Worm (Caenorhabditis elegans) whole organism, early embryonic: ENCODE measurements around the gene mcat-1.

ENCODE experiments used
- B0310.2 ChIP-seq: sonication (generic microtip); optimal IDR thresholded peaks from 2 replicates; lab custom pipeline; 2016; ENCODE audit warnings: mild to moderate bottlenecking, missing genetic modification characterization, missing compliant biosample characterization
- F13C5.2 ChIP-seq: sonication (generic microtip); optimal IDR thresholded peaks from 2 replicates; lab custom pipeline; 2017; ENCODE audit warnings: mild to moderate bottlenecking, missing genetic modification characterization, inconsistent platforms, missing compliant biosample characterization
- aly-1 ChIP-seq: sonication (generic microtip); optimal IDR thresholded peaks from 2 replicates; lab custom pipeline; 2016; ENCODE audit warnings: missing genetic modification characterization, missing compliant biosample characterization
- ama-1 ChIP-seq: fragments of 150-350 bp; optimal IDR thresholded peaks from 2 replicates; lab custom pipeline; 2014
- ceh-13 ChIP-seq: fragments of 200-800 bp; sonication (Bioruptor generic); optimal IDR thresholded peaks from 2 replicates; lab custom pipeline; 2018; ENCODE audit warnings: mild to moderate bottlenecking, missing genetic modification characterization, missing compliant biosample characterization
- ceh-36 ChIP-seq: sonication (generic microtip); optimal IDR thresholded peaks from 2 replicates; lab custom pipeline; 2016; ENCODE audit warnings: missing genetic modification characterization, inconsistent platforms, missing compliant biosample characterization
- ets-7 ChIP-seq: sonication (generic microtip); optimal IDR thresholded peaks from 2 replicates; lab custom pipeline; 2016; ENCODE audit warnings: missing genotype, missing genetic modification characterization, missing compliant biosample characterization
- flt-1 ChIP-seq: fragments of 200-800 bp; sonication (Bioruptor generic); IDR thresholded peaks from 2 replicates; pipeline ENCODE4 v1.3.6; 2022; ENCODE audit warnings: missing genetic modification characterization, missing compliant biosample characterization
- hmbx-1 ChIP-seq: sonication (generic microtip); optimal IDR thresholded peaks from 2 replicates; lab custom pipeline; 2016; ENCODE audit warnings: mild to moderate bottlenecking, missing genetic modification characterization, missing compliant biosample characterization
- hmg-4 ChIP-seq: fragments of 200-800 bp; sonication (Bioruptor generic); optimal IDR thresholded peaks from 2 replicates; lab custom pipeline; 2018; ENCODE audit warnings: mild to moderate bottlenecking, missing genetic modification characterization, missing compliant biosample characterization
- hnd-1 ChIP-seq: sonication (generic microtip); optimal IDR thresholded peaks from 2 replicates; lab custom pipeline; 2016; ENCODE audit warnings: missing genetic modification characterization, missing compliant biosample characterization
- pes-1 ChIP-seq: fragments of 200-800 bp; sonication (Bioruptor generic); IDR thresholded peaks from 2 replicates; pipeline ENCODE4 v1.3.6; 2022; ENCODE audit warnings: missing genetic modification reagents, missing genetic modification characterization, missing compliant biosample characterization
- scrt-1 ChIP-seq: fragments of 200-800 bp; sonication (Bioruptor generic); IDR thresholded peaks from 2 replicates; pipeline ENCODE4 v1.3.6; 2022; ENCODE audit warnings: missing genetic modification characterization, missing compliant biosample characterization
- sea-1 ChIP-seq: fragments of 200-800 bp; sonication (Bioruptor generic); conservative IDR thresholded peaks from 2 replicates; pipeline ENCODE4 v1.3.6; 2022; ENCODE audit warnings: missing genetic modification characterization, missing compliant biosample characterization
- tbx-11 ChIP-seq: fragments of 200-800 bp; sonication (Bioruptor generic); IDR thresholded peaks from 2 replicates; pipeline ENCODE4 v1.3.6; 2022; ENCODE audit warnings: missing genetic modification characterization, missing compliant biosample characterization
- tbx-37 ChIP-seq: fragments of 200-800 bp; sonication (Bioruptor generic); conservative IDR thresholded peaks from 2 replicates; pipeline ENCODE4 v1.3.6; 2022; ENCODE audit warnings: missing genetic modification reagents, missing genetic modification characterization, missing compliant biosample characterization
- tra-4 ChIP-seq: sonication (generic microtip); optimal IDR thresholded peaks from 2 replicates; lab custom pipeline; 2017; ENCODE audit warnings: missing genetic modification characterization, missing compliant biosample characterization

Gene mcat-1

ce11 chrII:121121-121520 lies 29.8 kb upstream of the mcat-1 start, which contains the start of gene K10B4.3:
Gene K10B4.3 (minus strand): TSS chrII:121221.
- TF ChIP-seq ceh-13 (GFP tag; lab: Kevin White, UChicago) (no peak), ama-1 (lab: Kevin White, UChicago) (no peak), ets-7 (tag; lab: Kevin White, UChicago) (no peak), aly-1 (no peak), hmbx-1 (tag; lab: Kevin White, UChicago) (no peak), B0310.2 (tag; lab: Kevin White, UChicago) (no peak), tbx-11 (GFP tag; lab: Robert Waterston, UW) (no peak)

ce11 chrII:116916-117315 lies 25.6 kb upstream of the mcat-1 start, which contains the start of gene srt-54:
Gene srt-54 (plus strand): TSS chrII:117216.
- no peak for TF ChIP-seq B0310.2 (tag; lab: Kevin White, UChicago)
- TF ChIP-seq ets-7 (tag; lab: Kevin White, UChicago) = no peak
- no peak for TF ChIP-seq hmbx-1 (tag; lab: Kevin White, UChicago)
- no peak for TF ChIP-seq scrt-1 (GFP tag; lab: Robert Waterston, UW)
- no peak for TF ChIP-seq ama-1 (lab: Kevin White, UChicago)
- no peak for TF ChIP-seq tbx-11 (GFP tag; lab: Robert Waterston, UW)
- TF ChIP-seq F13C5.2 (tag; lab: Kevin White, UChicago) = no peak
- no peak for TF ChIP-seq hnd-1 (tag; lab: Kevin White, UChicago)
- no peak for TF ChIP-seq hmg-4 (GFP tag; lab: Kevin White, UChicago)
- TF ChIP-seq pes-1 = no peak
- TF ChIP-seq aly-1 = no peak

DNA sequence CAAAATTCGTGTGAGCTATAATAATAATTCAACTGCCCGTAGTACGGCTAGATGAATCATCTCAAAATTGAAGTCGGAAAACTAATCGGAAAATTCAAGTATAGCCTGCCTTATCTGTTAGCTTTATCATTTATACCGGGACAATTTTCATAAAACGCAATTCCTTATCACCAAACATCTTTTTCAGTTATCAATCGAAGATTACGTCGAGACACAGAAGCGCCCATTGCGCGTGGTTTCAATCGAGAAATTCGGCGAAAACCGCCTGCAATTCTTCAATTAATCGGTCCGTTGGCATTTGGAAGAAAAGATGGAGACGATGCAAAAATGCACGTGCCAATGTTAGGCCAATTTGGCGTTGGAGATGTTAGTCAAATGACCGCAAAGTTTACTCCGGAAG lies 20.9 kb upstream of the mcat-1 start:
- no peak for TF ChIP-seq ets-7 (tag; lab: Kevin White, UChicago)
- TF ChIP-seq flt-1 (GFP tag; lab: Robert Waterston, UW) = no peak
- no peak for TF ChIP-seq sea-1 (GFP tag; lab: Robert Waterston, UW)
- TF ChIP-seq scrt-1 (GFP tag; lab: Robert Waterston, UW) = no peak
- no peak for TF ChIP-seq hnd-1 (tag; lab: Kevin White, UChicago)
- TF ChIP-seq hmbx-1 (tag; lab: Kevin White, UChicago) = no peak
- TF ChIP-seq hmg-4 (GFP tag; lab: Kevin White, UChicago) = no peak
- no peak for TF ChIP-seq ama-1 (lab: Kevin White, UChicago)
- no peak for TF ChIP-seq pes-1

ce11 chrII:111267-111666 lies 19.9 kb upstream of the mcat-1 start, which contains the start of gene C50D2.1:
Gene C50D2.1 (plus strand): TSS chrII:111567.
- TF ChIP-seq ceh-13 (GFP tag; lab: Kevin White, UChicago) = no peak
- no peak for TF ChIP-seq aly-1
- no peak for TF ChIP-seq F13C5.2 (tag; lab: Kevin White, UChicago)
- TF ChIP-seq tra-4 (tag; lab: Kevin White, UChicago) = no peak
- TF ChIP-seq flt-1 (GFP tag; lab: Robert Waterston, UW) = no peak
- TF ChIP-seq B0310.2 (tag; lab: Kevin White, UChicago) = no peak
- no peak for TF ChIP-seq hmbx-1 (tag; lab: Kevin White, UChicago)
- no peak for TF ChIP-seq tbx-37 (GFP tag; lab: Robert Waterston, UW)
- no peak for TF ChIP-seq scrt-1 (GFP tag; lab: Robert Waterston, UW)
- no peak for TF ChIP-seq pes-1
- TF ChIP-seq hnd-1 (tag; lab: Kevin White, UChicago) = no peak
- no peak for TF ChIP-seq ceh-36 (tag; lab: Kevin White, UChicago)

DNA sequence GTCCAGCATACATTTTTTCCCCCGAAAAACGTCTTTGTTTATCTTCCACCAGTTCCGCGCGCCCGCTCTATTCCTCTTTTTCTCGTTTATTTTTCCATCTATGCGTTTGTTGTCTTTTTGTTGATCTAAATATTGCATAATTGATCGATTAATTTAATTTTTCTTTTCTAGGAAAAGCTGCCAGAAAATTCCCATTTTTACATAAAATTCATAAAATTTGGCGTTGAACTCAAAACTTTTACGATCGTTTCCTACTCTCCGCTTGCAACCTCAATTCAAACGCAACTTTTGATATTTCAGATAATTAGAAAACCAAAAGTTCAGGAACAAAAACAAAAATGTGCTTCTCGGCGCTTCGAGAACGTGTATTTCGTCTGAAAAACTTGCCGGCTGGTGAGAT lies 17.5 kb upstream of the mcat-1 start, which contains the start of gene C50D2.2:
C50D2.2 (plus strand) TSS at position 301 of the 400 bp plus-strand sequence.
- TF ChIP-seq tbx-37 (GFP tag; lab: Robert Waterston, UW) (no peak), flt-1 (GFP tag; lab: Robert Waterston, UW) (no peak), hnd-1 (tag; lab: Kevin White, UChicago) (no peak), tbx-11 (GFP tag; lab: Robert Waterston, UW) (no peak), hmbx-1 (tag; lab: Kevin White, UChicago) (no peak), B0310.2 (tag; lab: Kevin White, UChicago) (no peak), ceh-13 (GFP tag; lab: Kevin White, UChicago) (no peak), tra-4 (tag; lab: Kevin White, UChicago) (no peak)

ce11 chrII:107703-108102 lies 16.4 kb upstream of the mcat-1 start:
- TF ChIP-seq tra-4 (tag; lab: Kevin White, UChicago) (no peak), aly-1 (no peak), pes-1 (no peak), hnd-1 (tag; lab: Kevin White, UChicago) (no peak), hmbx-1 (tag; lab: Kevin White, UChicago) (no peak), ets-7 (tag; lab: Kevin White, UChicago) (no peak), hmg-4 (GFP tag; lab: Kevin White, UChicago) (no peak), ama-1 (lab: Kevin White, UChicago) (no peak), flt-1 (GFP tag; lab: Robert Waterston, UW) (no peak), B0310.2 (tag; lab: Kevin White, UChicago) (no peak), tbx-11 (GFP tag; lab: Robert Waterston, UW) (no peak)

ce11 chrII:105889-106288 lies 14.6 kb upstream of the mcat-1 start, which contains the start of gene txt-1:
Gene txt-1 (plus strand): TSS chrII:106189.
- no peak for TF ChIP-seq hmg-4 (GFP tag; lab: Kevin White, UChicago)
- TF ChIP-seq tbx-37 (GFP tag; lab: Robert Waterston, UW) = no peak
- TF ChIP-seq hmbx-1 (tag; lab: Kevin White, UChicago) = no peak
- no peak for TF ChIP-seq ceh-13 (GFP tag; lab: Kevin White, UChicago)
